Fruit fly (Drosophila melanogaster): ENCODE measurements around the gene CG13907.

The CG13907 gene

DNA sequence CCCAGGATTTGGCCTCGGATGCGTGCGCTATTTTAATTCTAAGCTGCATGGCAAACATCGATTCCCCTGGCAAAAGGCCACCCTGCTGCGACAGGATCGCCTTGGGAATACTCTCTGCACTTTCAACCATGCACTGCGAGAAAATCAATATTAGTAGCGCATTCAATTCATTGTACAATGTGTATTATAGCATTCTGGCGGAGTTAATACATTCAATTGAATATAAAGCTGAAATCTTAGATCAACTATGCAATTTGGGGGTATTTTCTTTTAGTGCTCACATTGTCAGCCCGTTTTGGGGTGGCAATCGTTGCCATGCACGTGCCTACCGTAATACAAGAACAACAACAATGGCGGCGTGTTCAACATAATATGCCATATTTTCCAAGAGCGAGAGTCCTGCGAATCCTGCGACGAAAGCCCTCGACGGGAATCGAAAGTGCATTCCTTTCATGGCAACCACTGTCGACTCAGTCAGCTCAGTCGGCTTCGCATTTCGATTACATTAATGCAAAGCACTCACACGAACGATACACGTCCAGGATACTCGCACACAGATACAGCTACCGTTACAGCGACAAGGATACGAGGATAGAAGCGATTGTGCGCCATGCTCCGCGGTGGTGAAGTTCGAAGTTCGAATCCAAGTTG lies 26.0 kb upstream of the CG13907 start (continued):
- TF ChIP-seq NC2α (GFP tag; optimal IDR thresholded peaks at IDR 0.05), result no peak
- TF ChIP-seq CG11696 (GFP tag; IDR thresholded peaks at IDR 0.05), result no peak
- no peak for TF ChIP-seq kah (GFP tag; optimal IDR thresholded peaks at IDR 0.05)
- TF ChIP-seq CG2120 (GFP tag; optimal IDR thresholded peaks at IDR 0.05), result no peak
- no peak for TF ChIP-seq MBD-R2 (GFP tag; IDR thresholded peaks at IDR 0.05)
- no peak for TF ChIP-seq mirr (GFP tag; optimal IDR thresholded peaks at IDR 0.05)
- no peak for TF ChIP-seq Jarid2 (GFP tag; optimal IDR thresholded peaks at IDR 0.05)
- TF ChIP-seq zf30C (GFP tag; optimal IDR thresholded peaks at IDR 0.05), result peak; percentile 77
- TF ChIP-seq Hmx (GFP tag; optimal IDR thresholded peaks at IDR 0.05), result no peak
- peak; percentile 32; the same call in 1 of the 2 replicates for TF ChIP-seq CG6689 (GFP tag; IDR thresholded peaks at IDR 0.05)
- no peak for TF ChIP-seq Hr78 (GFP tag; optimal IDR thresholded peaks at IDR 0.05)
- TF ChIP-seq dimm (GFP tag; IDR thresholded peaks at IDR 0.05), result no peak
- TF ChIP-seq az2 (GFP tag; optimal IDR thresholded peaks at IDR 0.05), result peak; percentile 50
- TF ChIP-seq lmd (GFP tag; IDR thresholded peaks at IDR 0.05), result no peak
- TF ChIP-seq CG11695 (GFP tag; IDR thresholded peaks at IDR 0.05), result no peak
- TF ChIP-seq oc (tag; optimal IDR thresholded peaks at IDR 0.05), result peak; percentile 44
- TF ChIP-seq CG12104 (GFP tag; optimal IDR thresholded peaks at IDR 0.05), result no peak
- no peak for TF ChIP-seq Sry-δ (GFP tag; optimal IDR thresholded peaks at IDR 0.05)
- TF ChIP-seq dan (GFP tag; IDR thresholded peaks at IDR 0.05), result no peak
- no peak for TF ChIP-seq schlank (tag; optimal IDR thresholded peaks at IDR 0.05)
- TF ChIP-seq esg (GFP tag; conservative IDR thresholded peaks at IDR 0.05), result peak; percentile 26; the same call in 1 of the 2 replicates
- no peak for TF ChIP-seq CG1233 (GFP tag; optimal IDR thresholded peaks at IDR 0.05)
- no peak for TF ChIP-seq Nf-YB (GFP tag; optimal IDR thresholded peaks at IDR 0.05)
- no peak for TF ChIP-seq CG6683 (GFP tag; optimal IDR thresholded peaks at IDR 0.05)
- peak; percentile 38 for TF ChIP-seq CG30403 (GFP tag; optimal IDR thresholded peaks at IDR 0.05)
- TF ChIP-seq CG4328 (GFP tag; optimal IDR thresholded peaks at IDR 0.05), result no peak
- no peak for TF ChIP-seq bbx (GFP tag; IDR thresholded peaks at IDR 0.05; ENCODE audit: partially characterized antibody)
- TF ChIP-seq CG31224 (GFP tag; IDR thresholded peaks at IDR 0.05), result no peak
- no peak for TF ChIP-seq CG11085 (GFP tag; IDR thresholded peaks at IDR 0.05)
- TF ChIP-seq chinmo (GFP tag; IDR thresholded peaks at IDR 0.05; ENCODE audit: partially characterized antibody), result no peak
- no peak for TF ChIP-seq CG10267 (tag; optimal IDR thresholded peaks at IDR 0.05)
- peak; percentile 41 for TF ChIP-seq gsb-n (tag; optimal IDR thresholded peaks at IDR 0.05)
- TF ChIP-seq onecut (GFP tag; IDR thresholded peaks at IDR 0.05), result 0 out of 2 replicates have a peak, but pooled peaks have one; percentile 46
- TF ChIP-seq dm (GFP tag; optimal IDR thresholded peaks at IDR 0.05), result no peak
- TF ChIP-seq Lhr (GFP tag; optimal IDR thresholded peaks at IDR 0.05), result no peak
- no peak for TF ChIP-seq Elba2 (GFP tag; optimal IDR thresholded peaks at IDR 0.05)
- TF ChIP-seq CG14050 (GFP tag; IDR thresholded peaks at IDR 0.05), result no peak
- TF ChIP-seq CG5180 (GFP tag; optimal IDR thresholded peaks at IDR 0.05), result peak; percentile 75
- TF ChIP-seq NK7.1 (GFP tag; optimal IDR thresholded peaks at IDR 0.05), result no peak
- no peak for TF ChIP-seq crc (GFP tag; optimal IDR thresholded peaks at IDR 0.05)
- no peak for TF ChIP-seq crol (GFP tag; IDR thresholded peaks at IDR 0.05)
- TF ChIP-seq CG16863 (GFP tag; optimal IDR thresholded peaks at IDR 0.05), result no peak
- TF ChIP-seq PHDP (tag; optimal IDR thresholded peaks at IDR 0.05), result peak; percentile 5
- TF ChIP-seq CG2199 (GFP tag; IDR thresholded peaks at IDR 0.05), result no peak; the same call in 2 of the 3 replicates
- TF ChIP-seq pzg (GFP tag; optimal IDR thresholded peaks at IDR 0.05), result no peak
- TF ChIP-seq Spps (tag; optimal IDR thresholded peaks at IDR 0.05), result peak; percentile 17
- no peak for TF ChIP-seq CG7987 (GFP tag; optimal IDR thresholded peaks at IDR 0.05)
- TF ChIP-seq cas (GFP tag; IDR thresholded peaks at IDR 0.05), result no peak
- peak; percentile 3 for TF ChIP-seq gcm (GFP tag; optimal IDR thresholded peaks at IDR 0.05)
- no peak for TF ChIP-seq nerfin-2 (GFP tag; IDR thresholded peaks at IDR 0.05; ENCODE audit: partially characterized antibody)
